Fruit fly (Drosophila melanogaster) whole organism, prepupa: ENCODE measurements around the gene CG6465.

Experiments used
- CG11294 ChIP-seq: fragments of 200-800 bp; sonication (Bioruptor generic); IDR thresholded peaks from 2 replicates; pipeline ENCODE4 v1.3.6; 2022; ENCODE audit warnings: missing biosample characterization, missing genetic modification characterization
- CG1621 ChIP-seq: fragments of 200-800 bp; sonication (Bioruptor generic); optimal IDR thresholded peaks from 3 replicates; lab custom pipeline; 2018; ENCODE audit warnings: missing biosample characterization, mild to moderate bottlenecking, missing genetic modification characterization
- CG3032 ChIP-seq: fragments of 200-800 bp; optimal IDR thresholded peaks from 2 replicates; lab custom pipeline; 2019; ENCODE audit warnings: missing biosample characterization, mild to moderate bottlenecking, missing genetic modification characterization, moderate library complexity
- CG31627 ChIP-seq: fragments of 200-800 bp; sonication (Bioruptor generic); optimal IDR thresholded peaks from 3 replicates; lab custom pipeline; 2016; ENCODE audit warnings: missing biosample characterization, missing genetic modification characterization
- CG3919 ChIP-seq: fragments of 200-800 bp; sonication (Bioruptor generic); optimal IDR thresholded peaks from 3 replicates; lab custom pipeline; 2016; ENCODE audit warnings: missing biosample characterization, missing genetic modification characterization
- CG4318 ChIP-seq: fragments of 200-800 bp; sonication (Bioruptor generic); optimal IDR thresholded peaks from 3 replicates; lab custom pipeline; 2017; ENCODE audit warnings: missing biosample characterization, mild to moderate bottlenecking, missing genetic modification characterization
- CG6163 ChIP-seq: fragments of 200-800 bp; sonication (Bioruptor generic); IDR thresholded peaks from 3 replicates; pipeline ENCODE4 v1.3.6; 2022; ENCODE audit warnings: missing biosample characterization, missing genetic modification characterization
- CG6276 ChIP-seq: fragments of 200-800 bp; sonication (Bioruptor generic); optimal IDR thresholded peaks from 2 replicates; lab custom pipeline; 2017; ENCODE audit warnings: missing biosample characterization, mild to moderate bottlenecking, missing genetic modification characterization
- CG6792 ChIP-seq: fragments of 200-800 bp; sonication (Bioruptor generic); optimal IDR thresholded peaks from 3 replicates; lab custom pipeline; 2016; ENCODE audit warnings: missing biosample characterization, missing genetic modification characterization
- CG6808 ChIP-seq: fragments of 200-800 bp; sonication (Bioruptor generic); optimal IDR thresholded peaks from 3 replicates; lab custom pipeline; 2017; ENCODE audit warnings: missing biosample characterization, missing genetic modification characterization, mild to moderate bottlenecking, moderate library complexity, missing genetic modification reagents
- CG6854 ChIP-seq: fragments of 200-800 bp; sonication (Bioruptor generic); optimal IDR thresholded peaks from 2 replicates; lab custom pipeline; 2017; ENCODE audit warnings: missing biosample characterization, mild to moderate bottlenecking, missing genetic modification characterization
- CG8119 ChIP-seq: fragments of 200-800 bp; sonication (Bioruptor generic); IDR thresholded peaks from 3 replicates; pipeline ENCODE4 v1.3.6; 2022; ENCODE audit warnings: missing biosample characterization, missing genetic modification characterization
- CG8319 ChIP-seq: fragments of 200-800 bp; sonication (Bioruptor generic); optimal IDR thresholded peaks from 3 replicates; lab custom pipeline; 2016; ENCODE audit warnings: missing biosample characterization, missing genetic modification characterization
- CG8632 ChIP-seq: fragments of 200-800 bp; sonication (Bioruptor generic); optimal IDR thresholded peaks from 3 replicates; lab custom pipeline; 2016; ENCODE audit warnings: missing biosample characterization, missing genetic modification characterization
- Eip78C ChIP-seq: fragments of 200-800 bp; sonication (Bioruptor generic); peaks from one replicate; lab custom pipeline; 2016; ENCODE audit warnings: missing biosample characterization, missing genetic modification characterization
- Eip93F ChIP-seq: fragments of 200-800 bp; sonication (Bioruptor generic); optimal IDR thresholded peaks from 2 replicates; lab custom pipeline; 2016; ENCODE audit warnings: missing biosample characterization, mild to moderate bottlenecking, missing genetic modification characterization
- Ets96B ChIP-seq: fragments of 200-800 bp; optimal IDR thresholded peaks from 2 replicates; lab custom pipeline; 2019; ENCODE audit warnings: missing biosample characterization, mild to moderate bottlenecking, missing genetic modification characterization, moderate library complexity
- Hr38 ChIP-seq: sonication (Bioruptor generic); optimal IDR thresholded peaks from 2 replicates; lab custom pipeline; 2016; ENCODE audit warnings: missing biosample characterization, missing genetic modification characterization
- Hr39 ChIP-seq: fragments of 200-800 bp; sonication (Bioruptor generic); optimal IDR thresholded peaks from 2 replicates; lab custom pipeline; 2016; ENCODE audit warnings: missing biosample characterization, missing genetic modification characterization
- Hr4 ChIP-seq: fragments of 200-800 bp; sonication (Bioruptor generic); optimal IDR thresholded peaks from 3 replicates; lab custom pipeline; 2016; ENCODE audit warnings: missing biosample characterization, missing genetic modification characterization
- Lpt ChIP-seq: fragments of 200-800 bp; sonication (Bioruptor generic); optimal IDR thresholded peaks from 3 replicates; lab custom pipeline; 2016; ENCODE audit warnings: missing biosample characterization, missing genetic modification characterization
- Met ChIP-seq: fragments of 200-800 bp; sonication (Bioruptor generic); optimal IDR thresholded peaks from 3 replicates; lab custom pipeline; 2016; ENCODE audit warnings: missing biosample characterization, missing genetic modification characterization
- OdsH ChIP-seq: fragments of 200-800 bp; sonication (Bioruptor generic); optimal IDR thresholded peaks from 3 replicates; lab custom pipeline; 2016; ENCODE audit warnings: missing biosample characterization, missing genetic modification characterization
- Smox ChIP-seq: fragments of 200-800 bp; sonication (Bioruptor generic); optimal IDR thresholded peaks from 3 replicates; lab custom pipeline; 2016; ENCODE audit warnings: missing biosample characterization, missing genetic modification characterization
- Sox102F ChIP-seq: fragments of 200-800 bp; sonication (Bioruptor generic); optimal IDR thresholded peaks from 2 replicates; lab custom pipeline; 2016; ENCODE audit warnings: missing biosample characterization, mild to moderate bottlenecking, missing genetic modification characterization
- Sox15 ChIP-seq: fragments of 200-800 bp; sonication (Bioruptor generic); optimal IDR thresholded peaks from 3 replicates; lab custom pipeline; 2016; ENCODE audit warnings: missing biosample characterization, missing genetic modification characterization
- eg ChIP-seq: fragments of 200-800 bp; sonication (Bioruptor generic); IDR thresholded peaks from 3 replicates; pipeline ENCODE4 v1.3.6; 2022; ENCODE audit warnings: missing biosample characterization, missing genetic modification characterization
- esn ChIP-seq: fragments of 200-800 bp; sonication (Bioruptor generic); optimal IDR thresholded peaks from 2 replicates; lab custom pipeline; 2016; ENCODE audit warnings: missing biosample characterization, mild to moderate bottlenecking, missing genetic modification characterization, moderate library complexity
- fd59A ChIP-seq: fragments of 200-800 bp; sonication (Bioruptor generic); optimal IDR thresholded peaks from 2 replicates; lab custom pipeline; 2017; ENCODE audit warnings: missing biosample characterization, mild to moderate bottlenecking, missing genetic modification characterization, missing genetic modification reagents
- fd85E ChIP-seq: fragments of 200-800 bp; sonication (Bioruptor generic); optimal IDR thresholded peaks from 3 replicates; lab custom pipeline; 2016; ENCODE audit warnings: missing biosample characterization, missing genetic modification characterization
- fkh ChIP-seq: fragments of 200-800 bp; sonication (Bioruptor generic); optimal IDR thresholded peaks from 3 replicates; lab custom pipeline; 2017; ENCODE audit warnings: missing biosample characterization, mild to moderate bottlenecking, missing genetic modification characterization, moderate library complexity
- lz ChIP-seq: fragments of 200-800 bp; sonication (Bioruptor generic); optimal IDR thresholded peaks from 3 replicates; lab custom pipeline; 2016; ENCODE audit warnings: missing biosample characterization, missing genetic modification characterization
- spab ChIP-seq: fragments of 200-800 bp; sonication (Bioruptor generic); optimal IDR thresholded peaks from 2 replicates; lab custom pipeline; 2017; ENCODE audit warnings: missing biosample characterization, mild to moderate bottlenecking, missing genetic modification characterization, missing genetic modification reagents
- svp ChIP-seq: fragments of 200-800 bp; sonication (Bioruptor generic); peaks from one replicate; lab custom pipeline; 2016; ENCODE audit warnings: missing biosample characterization, missing genetic modification characterization
- topi ChIP-seq: fragments of 200-800 bp; sonication (Bioruptor generic); optimal IDR thresholded peaks from 3 replicates; lab custom pipeline; 2016; ENCODE audit warnings: missing biosample characterization, missing genetic modification characterization
- vri ChIP-seq: fragments of 200-800 bp; sonication (Bioruptor generic); optimal IDR thresholded peaks from 3 replicates; lab custom pipeline; 2016; ENCODE audit warnings: missing biosample characterization, mild to moderate bottlenecking, missing genetic modification characterization

CG6465 gene

DNA sequence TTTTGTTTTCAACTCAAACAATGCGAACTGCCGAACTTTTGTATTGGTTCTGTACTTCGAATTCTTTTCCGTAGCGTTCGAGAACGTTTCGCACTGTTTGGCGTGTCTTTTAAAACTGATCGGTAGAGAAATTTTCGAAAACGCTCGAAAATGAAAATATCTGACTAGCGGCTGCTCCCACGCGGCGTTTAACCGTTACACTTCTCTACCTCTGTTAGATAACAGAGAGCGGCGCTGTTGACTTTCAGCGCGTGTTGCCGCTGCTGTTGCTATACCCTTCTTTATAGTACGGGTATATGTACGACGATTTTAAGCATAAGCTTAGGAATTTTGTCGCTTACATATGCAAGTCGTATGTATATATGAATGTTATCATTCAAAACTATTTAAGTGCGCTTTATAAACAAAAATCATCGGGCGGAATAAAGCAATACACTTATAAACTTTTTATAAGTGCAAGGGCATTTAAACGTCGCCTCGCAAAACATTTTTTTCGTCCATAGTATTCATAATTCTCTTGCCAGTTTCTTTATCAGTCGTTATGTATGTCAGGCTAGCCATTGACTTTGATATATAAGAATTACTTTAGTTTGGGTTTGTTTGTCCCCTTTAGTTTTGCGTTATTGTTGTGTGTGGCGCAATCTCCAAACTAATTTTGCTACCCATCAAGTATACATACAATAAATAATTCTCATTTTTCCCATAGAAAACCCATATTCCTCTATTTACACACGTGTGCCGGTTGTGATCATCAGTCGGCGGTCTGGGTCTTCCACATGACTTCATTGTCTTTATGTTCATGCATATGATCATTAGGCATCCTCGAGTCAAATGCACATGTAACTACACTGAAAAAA lies 4.0 kb upstream of the CG6465 start, which contains the start of gene Phyhd1 (continued):
- TF ChIP-seq lz (GFP tag; lab: Kevin White, UChicago) (peak; percentile 83), CG8319 (GFP tag; lab: Kevin White, UChicago) (peak; percentile 81), Hr38 (GFP tag; lab: Kevin White, UChicago) (no peak), vri (GFP tag; lab: Kevin White, UChicago) (peak; percentile 82), CG6792 (GFP tag; lab: Kevin White, UChicago) (peak; percentile 88), Smox (peak; percentile 70), fd85E (GFP tag; lab: Kevin White, UChicago) (peak; percentile 32), Ets96B (tag; lab: Kevin White, UChicago) (peak; percentile 75), Met (peak; percentile 79), Eip93F (GFP tag; lab: Kevin White, UChicago) (no peak)

DNA sequence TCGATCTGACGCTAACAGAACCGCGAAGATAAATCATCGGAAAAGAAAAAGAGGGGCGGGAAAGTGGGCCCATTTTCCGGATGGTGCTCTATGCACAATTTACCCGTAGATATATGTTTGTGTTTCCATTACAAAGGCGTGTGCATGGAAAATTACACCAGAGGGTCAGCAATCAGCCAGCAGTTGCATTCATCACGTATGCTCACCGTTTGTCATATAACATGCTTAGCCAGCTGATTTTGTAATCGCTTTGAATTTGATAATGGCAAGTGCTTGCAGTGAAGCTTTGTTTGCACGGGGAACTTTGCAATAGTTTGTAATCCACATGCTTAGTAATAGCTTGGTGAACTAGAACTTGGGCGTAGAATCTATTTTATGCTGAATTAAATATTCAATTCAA lies 2.9 kb upstream of the CG6465 start:
- no peak for TF ChIP-seq Hr39 (GFP tag; lab: Kevin White, UChicago)
- no peak for TF ChIP-seq CG11294 (GFP tag; lab: Robert Waterston, UW)
- peak; percentile 50 for TF ChIP-seq svp
- TF ChIP-seq, all 60 proteins: peak for 1

DNA sequence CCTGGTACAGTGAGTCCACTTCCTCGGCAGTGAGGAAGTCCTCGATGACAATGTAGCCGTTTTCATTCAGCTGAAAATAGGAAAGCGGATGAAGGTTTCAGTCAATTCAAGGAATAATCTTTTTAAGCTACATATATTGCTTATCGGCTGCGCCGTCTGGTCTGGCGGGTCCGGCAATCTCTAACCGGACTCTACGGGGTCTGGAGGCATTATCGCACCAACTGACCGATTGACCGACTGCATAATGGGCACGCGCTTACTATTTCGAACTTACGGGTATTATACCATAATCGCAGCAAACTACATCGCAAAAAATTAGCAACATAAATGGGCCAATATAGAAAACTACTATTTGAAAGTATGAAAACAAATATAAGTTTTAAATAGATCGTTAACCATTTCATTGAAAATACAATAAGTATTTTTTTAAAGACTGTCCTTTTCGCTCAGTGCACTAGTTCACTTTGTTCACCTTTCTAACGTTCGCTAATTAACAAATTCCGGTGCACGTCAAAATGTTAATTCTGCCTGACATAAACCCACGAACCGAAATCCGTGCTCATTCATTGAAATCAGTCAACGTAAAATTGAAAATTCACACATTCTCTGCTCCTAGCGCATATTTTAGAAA lies 2.0 kb upstream of the CG6465 start:
- no peak for TF ChIP-seq vri (GFP tag; lab: Kevin White, UChicago)
- TF ChIP-seq eg (GFP tag; lab: Robert Waterston, UW) = peak; percentile 39; the same call in 1 of the 3 replicates
- no peak for TF ChIP-seq CG3919 (GFP tag; lab: Kevin White, UChicago)
- peak; percentile 80 for TF ChIP-seq svp
- no peak for TF ChIP-seq CG6163 (GFP tag; lab: Robert Waterston, UW)
- no peak for TF ChIP-seq topi (GFP tag; lab: Kevin White, UChicago)
- no peak for TF ChIP-seq Met
- no peak for TF ChIP-seq Lpt (GFP tag; lab: Kevin White, UChicago)
- no peak for TF ChIP-seq CG6854 (GFP tag; lab: Kevin White, UChicago)
- no peak for TF ChIP-seq Hr4
- no peak for TF ChIP-seq spab
- TF ChIP-seq fd85E (GFP tag; lab: Kevin White, UChicago) = no peak
- no peak for TF ChIP-seq Sox15 (GFP tag; lab: Kevin White, UChicago)
- no peak for TF ChIP-seq CG6276

DNA sequence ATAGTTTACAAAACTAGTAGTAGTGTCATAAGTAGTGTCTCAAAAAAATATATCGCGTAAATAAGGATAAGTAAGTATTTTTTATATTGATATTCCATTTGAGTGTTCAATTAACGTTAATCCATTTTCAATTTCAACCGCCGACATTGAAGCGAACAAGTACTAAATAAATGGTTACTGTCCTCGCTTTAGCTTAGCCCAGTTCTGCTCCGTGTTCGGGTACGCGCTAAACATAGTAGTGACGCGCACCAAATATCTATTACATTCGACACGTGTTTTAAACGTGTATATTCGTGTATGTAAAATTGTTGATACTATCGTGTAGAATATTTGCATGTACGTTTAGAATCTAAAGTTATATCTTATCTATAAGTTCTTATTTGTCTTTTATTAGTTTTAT lies 1.9 kb downstream of the CG6465 start:
- peak; percentile 17 for TF ChIP-seq CG3032 (tag; lab: Kevin White, UChicago)
- peak; percentile 37 for TF ChIP-seq topi (GFP tag; lab: Kevin White, UChicago)
- TF ChIP-seq CG6808 (GFP tag; lab: Kevin White, UChicago) = no peak
- peak; percentile 65 for TF ChIP-seq Eip78C (GFP tag; lab: Kevin White, UChicago)
- TF ChIP-seq CG8632 (GFP tag; lab: Kevin White, UChicago) = no peak
- TF ChIP-seq Sox102F (GFP tag; lab: Kevin White, UChicago) = no peak
- no peak for TF ChIP-seq fd59A (GFP tag; lab: Kevin White, UChicago)
- TF ChIP-seq CG4318 (GFP tag; lab: Kevin White, UChicago) = no peak
- no peak for TF ChIP-seq fkh (GFP tag; lab: Kevin White, UChicago)
- no peak for TF ChIP-seq CG8119 (GFP tag; lab: Robert Waterston, UW)
- TF ChIP-seq CG8319 (GFP tag; lab: Kevin White, UChicago) = no peak
- TF ChIP-seq svp = no peak
- TF ChIP-seq Eip93F (GFP tag; lab: Kevin White, UChicago) = no peak
- no peak for TF ChIP-seq CG11294 (GFP tag; lab: Robert Waterston, UW)
- TF ChIP-seq CG31627 = peak; percentile 1
- no peak for TF ChIP-seq OdsH (GFP tag; lab: Kevin White, UChicago)
- TF ChIP-seq Lpt (GFP tag; lab: Kevin White, UChicago) = no peak
- TF ChIP-seq CG1621 (tag; lab: Kevin White, UChicago) = no peak
- no peak for TF ChIP-seq Hr39 (GFP tag; lab: Kevin White, UChicago)
- TF ChIP-seq esn (GFP tag; lab: Kevin White, UChicago) = peak; percentile 10
- no peak for TF ChIP-seq CG6276
- TF ChIP-seq Smox = no peak
- no peak for TF ChIP-seq CG6792 (GFP tag; lab: Kevin White, UChicago)
- no peak for TF ChIP-seq fd85E (GFP tag; lab: Kevin White, UChicago)
